Fruit fly (Drosophila melanogaster) Kc167 (cell line): Measurements from ENCODE around the gene beat-IIa.

Experiments
- Sin3A ChIP-seq: fragments of >200 bp; optimal IDR thresholded peaks from 2 replicates; lab custom pipeline; 2018; ENCODE audit warnings: missing external identifiers
- h ChIP-seq: fragments of >200 bp; optimal IDR thresholded peaks from 3 replicates; lab custom pipeline; 2018; ENCODE audit warnings: missing external identifiers

- TF ChIP-seq Sin3A: no peak
- TF ChIP-seq h (lab: Kevin White, UChicago): no peak
Measured at dm6 chr3R:17404155-17404554, 38.2 kb upstream of the beat-IIa start.
